Fruit fly (Drosophila melanogaster): Measurements from ENCODE around the gene maca.

DNA sequence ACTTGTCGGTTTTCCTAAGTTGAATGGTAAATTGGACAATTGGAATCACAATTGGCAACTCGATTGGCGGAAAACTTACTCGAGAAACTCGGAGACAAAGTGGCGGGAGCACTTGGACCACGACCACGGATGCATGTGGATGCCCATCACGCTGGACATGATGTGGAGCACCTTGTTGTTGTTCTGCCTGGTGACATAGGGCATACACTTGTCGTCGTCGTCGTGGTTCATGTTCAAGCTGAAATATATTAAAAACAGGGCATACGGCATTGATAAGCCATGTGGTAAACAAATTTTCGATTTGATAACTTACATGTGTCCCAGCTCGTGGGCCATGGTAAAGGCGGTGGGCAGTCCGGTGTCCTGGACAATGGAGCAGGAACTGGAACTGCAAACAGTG lies 46.6 kb upstream of the maca start:
- no peak for TF ChIP-seq CG5204 (GFP tag; optimal IDR thresholded peaks at IDR 0.05)
- TF ChIP-seq CG11617 (GFP tag; optimal IDR thresholded peaks at IDR 0.05): no peak
- TF ChIP-seq tj (GFP tag; optimal IDR thresholded peaks at IDR 0.05): no peak
- no peak for TF ChIP-seq CG1620 (GFP tag; optimal IDR thresholded peaks at IDR 0.05)
- no peak for TF ChIP-seq cic (GFP tag; optimal IDR thresholded peaks at IDR 0.05)
- TF ChIP-seq Crg-1 (GFP tag; optimal IDR thresholded peaks at IDR 0.05): no peak
- TF ChIP-seq kay (GFP tag; ENCODE audit: borderline replicate concordance): no peak
- TF ChIP-seq Clk (GFP tag; optimal IDR thresholded peaks at IDR 0.05): no peak

Measured in whole organism, adult.